Fruit fly (Drosophila melanogaster) whole organism, prepupa: ENCODE measurements around the gene CG14312.

Source experiments
- Blimp-1 ChIP-seq: fragments of 200-800 bp; sonication (Bioruptor generic); optimal IDR thresholded peaks from 3 replicates; lab custom pipeline; 2017; ENCODE audit warnings: missing biosample characterization, missing genetic modification characterization, mild to moderate bottlenecking, moderate library complexity, missing genetic modification reagents
- CG16779 ChIP-seq: fragments of 200-800 bp; sonication (Bioruptor generic); optimal IDR thresholded peaks from 3 replicates; lab custom pipeline; 2017; ENCODE audit warnings: missing biosample characterization, mild to moderate bottlenecking, missing genetic modification characterization
- CG3032 ChIP-seq: fragments of 200-800 bp; optimal IDR thresholded peaks from 2 replicates; lab custom pipeline; 2019; ENCODE audit warnings: missing biosample characterization, mild to moderate bottlenecking, missing genetic modification characterization, moderate library complexity
- CG8319 ChIP-seq: fragments of 200-800 bp; sonication (Bioruptor generic); optimal IDR thresholded peaks from 3 replicates; lab custom pipeline; 2016; ENCODE audit warnings: missing biosample characterization, missing genetic modification characterization
- CG9139 ChIP-seq: fragments of 200-800 bp; sonication (Bioruptor generic); optimal IDR thresholded peaks from 3 replicates; lab custom pipeline; 2017; ENCODE audit warnings: missing biosample characterization, mild to moderate bottlenecking, missing genetic modification characterization
- Ets96B ChIP-seq: fragments of 200-800 bp; optimal IDR thresholded peaks from 2 replicates; lab custom pipeline; 2019; ENCODE audit warnings: missing biosample characterization, mild to moderate bottlenecking, missing genetic modification characterization, moderate library complexity
- Gug ChIP-seq: fragments of 200-800 bp; sonication (Bioruptor generic); IDR thresholded peaks from 2 replicates; pipeline ENCODE4 v1.3.6; 2022; ENCODE audit warnings: missing biosample characterization, missing genetic modification characterization
- cyc ChIP-seq: fragments of 200-800 bp; sonication (Bioruptor generic); optimal IDR thresholded peaks from 3 replicates; lab custom pipeline; 2016; ENCODE audit warnings: missing biosample characterization, missing genetic modification characterization
- net ChIP-seq: fragments of 200-800 bp; sonication (Bioruptor generic); optimal IDR thresholded peaks from 3 replicates; lab custom pipeline; 2016; ENCODE audit warnings: missing biosample characterization, missing genetic modification characterization
- spab ChIP-seq: fragments of 200-800 bp; sonication (Bioruptor generic); optimal IDR thresholded peaks from 2 replicates; lab custom pipeline; 2017; ENCODE audit warnings: missing biosample characterization, mild to moderate bottlenecking, missing genetic modification characterization, missing genetic modification reagents

DNA sequence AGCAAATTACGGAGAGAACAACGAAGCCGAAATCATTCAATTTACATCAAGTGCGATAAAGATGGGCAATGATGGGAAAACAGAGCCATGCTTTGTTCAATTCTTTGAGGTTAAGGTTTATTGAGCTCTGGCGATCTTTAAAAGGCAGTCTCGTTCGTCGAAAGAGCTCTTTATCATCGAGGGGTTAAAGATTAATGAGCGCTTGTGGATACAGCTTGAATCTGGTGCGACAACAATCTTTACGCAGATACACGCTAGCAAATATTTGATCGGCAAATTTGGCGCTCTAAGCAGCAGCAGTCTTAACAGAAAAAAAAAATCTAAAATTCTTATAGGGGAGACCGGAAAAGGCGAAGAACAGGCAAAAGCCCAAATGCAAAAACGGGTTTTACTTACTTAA lies 12.8 kb upstream of the CG14312 start:
- TF ChIP-seq CG8319 (GFP tag; lab: Kevin White, UChicago), result no peak
- no peak for TF ChIP-seq CG9139
- TF ChIP-seq Ets96B (tag; lab: Kevin White, UChicago), result no peak
- no peak for TF ChIP-seq net (GFP tag; lab: Kevin White, UChicago)
- no peak for TF ChIP-seq spab (GFP tag; lab: Kevin White, UChicago)
- TF ChIP-seq CG16779, result no peak
- TF ChIP-seq CG3032 (tag; lab: Kevin White, UChicago), result no peak
- no peak for TF ChIP-seq Blimp-1 (GFP tag; lab: Kevin White, UChicago)
- TF ChIP-seq Gug (GFP tag; lab: Robert Waterston, UW), result no peak
- TF ChIP-seq cyc, result no peak
